Fruit fly (Drosophila melanogaster) whole organism, embryonic: ENCODE results near the gene CG5157.
A peak's percentile ranks its signal among the peaks of the same experiment; 100 is the strongest.

Experiments
- Adf1 ChIP-seq: fragments of 200-800 bp; sonication (Bioruptor generic); IDR thresholded peaks from 2 replicates; pipeline ENCODE4 v1.3.6; 2022; ENCODE audit warnings: missing biosample characterization, missing genetic modification characterization
- Atf-2 ChIP-seq: fragments of 200-800 bp; sonication (Bioruptor generic); optimal IDR thresholded peaks from 2 replicates; lab custom pipeline; 2016; ENCODE audit warnings: missing biosample characterization, missing genetic modification characterization
- CG11085 ChIP-seq: fragments of 200-800 bp; sonication (Bioruptor generic); IDR thresholded peaks from 2 replicates; pipeline ENCODE4 v1.3.6; 2022; ENCODE audit warnings: missing biosample characterization, missing genetic modification characterization
- CG11398 ChIP-seq: fragments of 200-800 bp; sonication (Bioruptor generic); optimal IDR thresholded peaks from 2 replicates; lab custom pipeline; 2016; ENCODE audit warnings: missing biosample characterization, missing genetic modification characterization
- CG11456 ChIP-seq: fragments of 200-800 bp; sonication (Bioruptor generic); IDR thresholded peaks from 3 replicates; pipeline ENCODE4 v1.3.6; 2022; ENCODE audit warnings: missing biosample characterization, missing genetic modification characterization
- CG11504 ChIP-seq: fragments of 200-800 bp; sonication (Bioruptor generic); optimal IDR thresholded peaks from 3 replicates; lab custom pipeline; 2019; ENCODE audit warnings: missing biosample characterization, mild to moderate bottlenecking, missing genetic modification characterization, moderate library complexity
- CG12071 ChIP-seq: fragments of 200-800 bp; sonication (Bioruptor generic); optimal IDR thresholded peaks from 3 replicates; lab custom pipeline; 2018; ENCODE audit warnings: missing biosample characterization, mild to moderate bottlenecking, missing genetic modification characterization
- CG12391 ChIP-seq: fragments of 200-800 bp; sonication (Bioruptor generic); optimal IDR thresholded peaks from 3 replicates; lab custom pipeline; 2018; ENCODE audit warnings: missing biosample characterization, mild to moderate bottlenecking, missing genetic modification characterization, moderate library complexity
- CG13624 ChIP-seq: fragments of 200-800 bp; sonication (Bioruptor generic); optimal IDR thresholded peaks from 2 replicates; lab custom pipeline; 2016; ENCODE audit warnings: missing biosample characterization, missing genetic modification characterization
- CG14965 ChIP-seq: fragments of 200-800 bp; sonication (Bioruptor generic); optimal IDR thresholded peaks from 2 replicates; lab custom pipeline; 2016; ENCODE audit warnings: missing biosample characterization, missing genetic modification characterization, borderline replicate concordance
- CG15514 ChIP-seq: fragments of 200-800 bp; sonication (Bioruptor generic); optimal IDR thresholded peaks from 3 replicates; lab custom pipeline; 2017; ENCODE audit warnings: missing biosample characterization, missing genetic modification characterization, mild to moderate bottlenecking, moderate library complexity, missing genetic modification reagents
- CG17361 ChIP-seq: fragments of 200-800 bp; sonication (Bioruptor generic); IDR thresholded peaks from 3 replicates; pipeline ENCODE4 v1.3.6; 2022; ENCODE audit warnings: missing biosample characterization, missing genetic modification characterization
- CG18476 ChIP-seq: fragments of 200-800 bp; sonication (Bioruptor generic); optimal IDR thresholded peaks from 2 replicates; lab custom pipeline; 2016; ENCODE audit warnings: missing biosample characterization, mild to moderate bottlenecking, missing genetic modification characterization
- CG4282 ChIP-seq: fragments of 200-800 bp; sonication (Bioruptor generic); optimal IDR thresholded peaks from 2 replicates; lab custom pipeline; 2016; ENCODE audit warnings: missing biosample characterization, missing genetic modification characterization
- CG4820 ChIP-seq: fragments of 200-800 bp; sonication (Bioruptor generic); optimal IDR thresholded peaks from 3 replicates; lab custom pipeline; 2016; ENCODE audit warnings: missing biosample characterization, missing genetic modification characterization
- CG7271 ChIP-seq: fragments of 200-800 bp; sonication (Bioruptor generic); optimal IDR thresholded peaks from 2 replicates; lab custom pipeline; 2018; ENCODE audit warnings: missing biosample characterization, mild to moderate bottlenecking, missing genetic modification characterization, moderate library complexity
- CG7928 ChIP-seq: fragments of 200-800 bp; sonication (Bioruptor generic); optimal IDR thresholded peaks from 2 replicates; lab custom pipeline; 2017; ENCODE audit warnings: missing biosample characterization, mild to moderate bottlenecking, missing genetic modification characterization
- CkIIα-i1 ChIP-seq: fragments of 200-800 bp; sonication (Bioruptor generic); IDR thresholded peaks from 2 replicates; pipeline ENCODE4 v1.3.6; 2022; ENCODE audit warnings: missing biosample characterization, missing genetic modification characterization
- CoRest ChIP-seq: fragments of 200-800 bp; sonication (Bioruptor generic); optimal IDR thresholded peaks from 3 replicates; lab custom pipeline; 2018; ENCODE audit warnings: missing biosample characterization, mild to moderate bottlenecking, missing genetic modification characterization, moderate library complexity
- Dfd ChIP-seq, 2 experiments: fragments of >200 bp; optimal IDR thresholded peaks; 2 replicates each; lab custom pipeline; 2017; ENCODE audit warnings: missing biosample characterization in 2 of 2, missing genetic modification characterization in 2 of 2
- Doc3 ChIP-seq: fragments of 200-800 bp; sonication (Bioruptor generic); IDR thresholded peaks from 3 replicates; pipeline ENCODE4 v1.3.6; 2022; ENCODE audit warnings: missing biosample characterization, missing genetic modification characterization; ENCODE audit not compliant: partially characterized antibody
- Dref ChIP-seq: fragments of 200-800 bp; sonication (Bioruptor generic); IDR thresholded peaks from 2 replicates; pipeline ENCODE4 v1.3.6; 2022; ENCODE audit warnings: missing biosample characterization, missing genetic modification characterization
- HLH54F ChIP-seq: fragments of 200-800 bp; sonication (Bioruptor generic); optimal IDR thresholded peaks from 3 replicates; lab custom pipeline; 2016; ENCODE audit warnings: missing biosample characterization, missing genetic modification characterization
- Max ChIP-seq: fragments of 200-800 bp; sonication (Bioruptor generic); optimal IDR thresholded peaks from 2 replicates; lab custom pipeline; 2016; ENCODE audit warnings: missing biosample characterization, mild to moderate bottlenecking, missing genetic modification characterization
- Mrtf ChIP-seq: fragments of 200-800 bp; sonication (Bioruptor generic); IDR thresholded peaks from 3 replicates; pipeline ENCODE4 v1.3.6; 2022; ENCODE audit warnings: missing biosample characterization, missing genetic modification characterization
- NC2β ChIP-seq: fragments of 200-800 bp; sonication (Bioruptor generic); optimal IDR thresholded peaks from 2 replicates; lab custom pipeline; 2016; ENCODE audit warnings: missing biosample characterization, missing genetic modification characterization
- Nf-YB ChIP-seq: fragments of 200-800 bp; sonication (Bioruptor generic); optimal IDR thresholded peaks from 3 replicates; lab custom pipeline; 2019; ENCODE audit warnings: missing biosample characterization, mild to moderate bottlenecking, missing genetic modification characterization, moderate library complexity
- Six4 ChIP-seq: fragments of 200-800 bp; sonication (Bioruptor generic); optimal IDR thresholded peaks from 2 replicates; lab custom pipeline; 2016; ENCODE audit warnings: missing biosample characterization, missing genetic modification characterization
- TFAM ChIP-seq: fragments of 200-800 bp; sonication (Bioruptor generic); optimal IDR thresholded peaks from 2 replicates; lab custom pipeline; 2017; ENCODE audit warnings: missing biosample characterization, missing genetic modification characterization, inconsistent platforms
- cato ChIP-seq: fragments of 200-800 bp; sonication (Bioruptor generic); optimal IDR thresholded peaks from 2 replicates; lab custom pipeline; 2016; ENCODE audit warnings: missing biosample characterization, missing genetic modification characterization, borderline replicate concordance
- dan ChIP-seq: fragments of 200-800 bp; sonication (Bioruptor generic); IDR thresholded peaks from 2 replicates; pipeline ENCODE4 v1.3.6; 2022; ENCODE audit warnings: missing biosample characterization, missing genetic modification characterization
- dysf ChIP-seq: fragments of 200-800 bp; sonication (Bioruptor generic); IDR thresholded peaks from 3 replicates; pipeline ENCODE4 v1.3.6; 2022; ENCODE audit warnings: missing biosample characterization, missing genetic modification characterization
- esg ChIP-seq: fragments of 200-800 bp; sonication (Bioruptor generic); conservative IDR thresholded peaks from 2 replicates; pipeline ENCODE4 v1.3.6; 2022; ENCODE audit warnings: missing biosample characterization, missing genetic modification characterization
- eyg ChIP-seq: fragments of 200-800 bp; sonication (Bioruptor generic); optimal IDR thresholded peaks from 3 replicates; lab custom pipeline; 2016; ENCODE audit warnings: missing biosample characterization, missing genetic modification characterization
- gem ChIP-seq: fragments of 200-800 bp; sonication (Bioruptor generic); optimal IDR thresholded peaks from 2 replicates; lab custom pipeline; 2019; ENCODE audit warnings: missing biosample characterization, mild to moderate bottlenecking, missing genetic modification characterization, moderate library complexity
- ham ChIP-seq: fragments of 200-800 bp; sonication (Bioruptor generic); IDR thresholded peaks from 2 replicates; pipeline ENCODE4 v1.3.6; 2022; ENCODE audit warnings: missing biosample characterization, missing genetic modification characterization
- hth ChIP-seq: fragments of >200 bp; optimal IDR thresholded peaks from 2 replicates; lab custom pipeline; 2017; ENCODE audit warnings: inconsistent platforms
- klu ChIP-seq: fragments of 200-800 bp; sonication (Bioruptor generic); IDR thresholded peaks from 2 replicates; pipeline ENCODE4 v1.3.6; 2022; ENCODE audit warnings: missing biosample characterization, missing genetic modification characterization
- kni ChIP-seq: fragments of 200-800 bp; sonication (Bioruptor generic); optimal IDR thresholded peaks from 3 replicates; lab custom pipeline; 2017; ENCODE audit warnings: mild to moderate bottlenecking, missing biosample characterization, missing genetic modification reagents, missing genetic modification characterization
- lilli ChIP-seq: fragments of 200-800 bp; sonication (Bioruptor generic); optimal IDR thresholded peaks from 3 replicates; lab custom pipeline; 2016; ENCODE audit warnings: missing biosample characterization, missing genetic modification characterization
- maf-S ChIP-seq: fragments of 200-800 bp; sonication (Bioruptor generic); optimal IDR thresholded peaks from 2 replicates; lab custom pipeline; 2016; ENCODE audit warnings: missing biosample characterization, missing genetic modification characterization
- mirr ChIP-seq: fragments of 200-800 bp; sonication (Bioruptor generic); optimal IDR thresholded peaks from 3 replicates; lab custom pipeline; 2018; ENCODE audit warnings: missing biosample characterization, mild to moderate bottlenecking, missing genetic modification characterization
- onecut ChIP-seq: fragments of 200-800 bp; sonication (Bioruptor generic); IDR thresholded peaks from 2 replicates; pipeline ENCODE4 v1.3.6; 2022; ENCODE audit warnings: missing biosample characterization, missing genetic modification characterization
- p53 ChIP-seq: fragments of 200-800 bp; sonication (Bioruptor generic); optimal IDR thresholded peaks from 2 replicates; lab custom pipeline; 2016; ENCODE audit warnings: missing biosample characterization, missing genetic modification characterization
- pzg ChIP-seq: fragments of 200-800 bp; sonication (Bioruptor generic); optimal IDR thresholded peaks from 3 replicates; lab custom pipeline; 2018; ENCODE audit warnings: missing biosample characterization, mild to moderate bottlenecking, missing genetic modification characterization, moderate library complexity
- sima ChIP-seq: fragments of 200-800 bp; sonication (Bioruptor generic); optimal IDR thresholded peaks from 2 replicates; lab custom pipeline; 2016; ENCODE audit warnings: missing biosample characterization, missing genetic modification characterization
- sna ChIP-seq: fragments of 200-800 bp; sonication (Bioruptor generic); IDR thresholded peaks from 2 replicates; pipeline ENCODE4 v1.3.6; 2022; ENCODE audit warnings: missing biosample characterization, missing genetic modification characterization; ENCODE audit not compliant: partially characterized antibody
- stc ChIP-seq: fragments of 200-800 bp; sonication (Bioruptor generic); IDR thresholded peaks from 2 replicates; pipeline ENCODE4 v1.3.6; 2022; ENCODE audit warnings: missing biosample characterization, missing genetic modification characterization
- toy ChIP-seq: fragments of 200-800 bp; sonication (Bioruptor generic); IDR thresholded peaks from 2 replicates; pipeline ENCODE4 v1.3.6; 2022; ENCODE audit warnings: missing biosample characterization, missing genetic modification characterization
- wek ChIP-seq: fragments of 200-800 bp; sonication (Bioruptor generic); optimal IDR thresholded peaks from 3 replicates; lab custom pipeline; 2018; ENCODE audit warnings: missing biosample characterization, mild to moderate bottlenecking, missing genetic modification characterization, moderate library complexity

The CG5157 gene

DNA sequence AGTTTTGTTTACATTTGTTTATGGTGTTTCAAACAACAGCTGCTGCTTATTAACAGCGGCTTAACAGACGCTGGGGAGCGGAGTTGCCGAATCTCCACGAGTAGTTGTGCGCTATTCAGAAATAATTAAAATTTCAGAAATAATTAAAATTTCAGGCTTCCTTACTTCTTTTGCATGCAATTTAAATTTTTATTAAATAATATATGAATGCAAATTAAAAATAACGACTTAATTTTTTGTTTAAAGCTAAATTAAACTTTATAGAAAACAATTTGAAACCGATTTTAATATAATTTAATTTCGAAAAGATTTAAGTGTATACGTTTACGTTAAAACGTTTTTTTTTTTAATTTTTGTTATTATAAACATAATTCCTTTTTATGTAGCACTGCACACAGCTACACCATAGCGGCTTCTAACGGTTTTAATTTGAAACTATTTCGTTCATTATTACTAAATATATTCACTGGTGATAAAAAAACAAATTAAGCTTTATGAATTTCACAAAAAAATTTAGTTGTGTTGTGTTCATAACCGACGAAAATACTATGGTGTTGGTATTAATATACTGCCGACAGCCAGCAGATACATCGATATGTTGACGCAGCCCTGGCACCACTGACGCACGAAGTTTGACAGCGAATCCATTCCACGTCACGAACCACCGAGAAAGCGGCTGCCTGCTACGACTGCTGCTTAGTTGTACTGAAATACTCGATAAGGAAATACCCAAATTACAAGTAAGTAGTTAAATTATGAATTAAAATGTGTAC, 8.5 kb downstream of the CG5157 start, which contains the start of gene SsRbeta (continued):
- TF ChIP-seq Nf-YB (GFP tag; lab: Kevin White, UChicago), result no peak
- peak; percentile 46 for TF ChIP-seq CoRest (tag; lab: Kevin White, UChicago)
- TF ChIP-seq eyg (GFP tag; lab: Kevin White, UChicago), result no peak
- peak; percentile 72 for TF ChIP-seq Dref
- TF ChIP-seq dan, result no peak
- TF ChIP-seq CG7271 (tag; lab: Kevin White, UChicago), result no peak
- peak; percentile 79 for TF ChIP-seq CG15514 (GFP tag; lab: Kevin White, UChicago)
- TF ChIP-seq Six4 (GFP tag; lab: Kevin White, UChicago), result no peak
- TF ChIP-seq sna (GFP tag; lab: Robert Waterston, UW), result peak; percentile 51
- no peak for TF ChIP-seq CG18476
- TF ChIP-seq CG14965 (GFP tag; lab: Kevin White, UChicago), result no peak
- TF ChIP-seq toy (GFP tag; lab: Robert Waterston, UW), result no peak
- no peak for TF ChIP-seq CG4820
- TF ChIP-seq mirr, result peak; percentile 3
- TF ChIP-seq lilli, result no peak
- TF ChIP-seq esg (GFP tag; lab: Robert Waterston, UW), result peak; percentile 41
- no peak for TF ChIP-seq CG11398
- TF ChIP-seq dysf (GFP tag; lab: Robert Waterston, UW), result no peak; the same call in 2 of the 3 replicates
- TF ChIP-seq gem, result peak; percentile 63
- TF ChIP-seq CG12071 (GFP tag; lab: Kevin White, UChicago), result no peak
- no peak for TF ChIP-seq maf-S (GFP tag; lab: Kevin White, UChicago)
- TF ChIP-seq hth, result no peak
- no peak for TF ChIP-seq p53 (GFP tag; lab: Kevin White, UChicago)
- TF ChIP-seq CkIIα-i1 (GFP tag; lab: Robert Waterston, UW), result no peak
- TF ChIP-seq CG11456 (GFP tag; lab: Robert Waterston, UW), result peak; percentile 64
- TF ChIP-seq pzg (GFP tag; lab: Kevin White, UChicago), result peak; percentile 91
- TF ChIP-seq CG17361 (GFP tag; lab: Robert Waterston, UW), result peak; percentile 81
- TF ChIP-seq sima (GFP tag; lab: Kevin White, UChicago), result no peak
- peak; percentile 32 for TF ChIP-seq CG12391
- TF ChIP-seq kni, result peak; percentile 5
- no peak for TF ChIP-seq Max (GFP tag; lab: Kevin White, UChicago)
- peak; percentile 69; the same call in 2 of the 3 replicates for TF ChIP-seq Doc3 (GFP tag; lab: Robert Waterston, UW)
- TF ChIP-seq CG11504 (tag; lab: Kevin White, UChicago), result peak; percentile 43
- no peak for TF ChIP-seq Adf1 (GFP tag; lab: Robert Waterston, UW)
- TF ChIP-seq stc (GFP tag; lab: Robert Waterston, UW), result peak; percentile 55
- peak; percentile 48 for TF ChIP-seq wek (GFP tag; lab: Kevin White, UChicago)
- no peak for TF ChIP-seq Atf-2 (GFP tag; lab: Kevin White, UChicago)
- no peak for TF ChIP-seq cato (GFP tag; lab: Kevin White, UChicago)
- TF ChIP-seq CG4282 (GFP tag; lab: Kevin White, UChicago), result no peak
- TF ChIP-seq Dfd (GFP tag; optimal IDR thresholded peaks at IDR 0.05; lab: Kevin White, UChicago), result no peak
- TF ChIP-seq CG13624, result peak; percentile 43
- TF ChIP-seq Mrtf (GFP tag; lab: Robert Waterston, UW), result peak; percentile 50; the same call in 1 of the 3 replicates
- no peak for TF ChIP-seq ham (GFP tag; lab: Robert Waterston, UW)
- no peak for TF ChIP-seq klu (GFP tag; lab: Robert Waterston, UW)
- TF ChIP-seq CG7928 (GFP tag; lab: Kevin White, UChicago), result peak; percentile 95
- no peak; the same call in 1 of the 2 replicates for TF ChIP-seq onecut (GFP tag; lab: Robert Waterston, UW)
- TF ChIP-seq TFAM (GFP tag; lab: Kevin White, UChicago), result no peak
- peak; percentile 61 for TF ChIP-seq NC2β (GFP tag; lab: Kevin White, UChicago)
- no peak for TF ChIP-seq HLH54F (GFP tag; lab: Kevin White, UChicago)
- TF ChIP-seq CG11085 (GFP tag; lab: Robert Waterston, UW), result no peak
